Fruit fly (Drosophila melanogaster): ENCODE results near the gene CG15824.
A peak's percentile ranks its signal among the peaks of the same experiment; 100 is the strongest.

- TF ChIP-seq fd96Ca (GFP tag; IDR thresholded peaks at IDR 0.05) (peak; percentile 96), CG10348 (GFP tag; IDR thresholded peaks at IDR 0.05) (0 out of 2 replicates have a peak, but pooled peaks have one; percentile 22), CG9948 (tag; optimal IDR thresholded peaks at IDR 0.05) (peak; percentile 93), CG8159 (tag; optimal IDR thresholded peaks at IDR 0.05) (peak; percentile 95), CG34367 (tag; optimal IDR thresholded peaks at IDR 0.05) (peak; percentile 94), CG12605 (GFP tag; IDR thresholded peaks at IDR 0.05) (peak; percentile 96), EcR (GFP tag; optimal IDR thresholded peaks at IDR 0.05) (peak; percentile 88), CG14655 (GFP tag; optimal IDR thresholded peaks at IDR 0.05) (peak; percentile 96), Pif1A (GFP tag; optimal IDR thresholded peaks at IDR 0.05) (peak; percentile 94)
Observed at dm6 chr2L:841708-842107, 43.2 kb downstream of the CG15824 start.
